Worm (Caenorhabditis elegans): ENCODE data around the gene srx-51.

- TF ChIP-seq ztf-29 (GFP tag; IDR thresholded peaks at IDR 0.05) (no peak), med-1 (GFP tag; optimal IDR thresholded peaks at IDR 0.05; ENCODE audit: insufficient read depth) (no peak), tab-1 (GFP tag; IDR thresholded peaks at IDR 0.05) (no peak), flt-1 (GFP tag; IDR thresholded peaks at IDR 0.05) (no peak), ztf-23 (GFP tag; IDR thresholded peaks at IDR 0.05) (no peak), cog-1 (tag; optimal IDR thresholded peaks at IDR 0.05) (no peak), T22C8.4 (GFP tag; IDR thresholded peaks at IDR 0.05) (no peak), klf-2 (GFP tag; conservative IDR thresholded peaks at IDR 0.05) (no peak), ref-1 (GFP tag; conservative IDR thresholded peaks at IDR 0.05) (no peak)
These were observed 43.1 kb upstream of the srx-51 start, which contains the start of gene srw-12 for ce11 chrV:15238552-15238951.

Data from whole organism, midembryonic.